Fruit fly (Drosophila melanogaster) whole organism, pupa: ENCODE results near the gene SPE.

ENCODE experiments used
- CG10348 ChIP-seq: fragments of 200-800 bp; sonication (Bioruptor generic); IDR thresholded peaks from 2 replicates; pipeline ENCODE4 v1.3.6; 2022; ENCODE audit warnings: missing biosample characterization, missing genetic modification characterization
- CG12605 ChIP-seq: fragments of 200-800 bp; sonication (Bioruptor generic); IDR thresholded peaks from 2 replicates; pipeline ENCODE4 v1.3.6; 2022; ENCODE audit warnings: missing biosample characterization, missing genetic modification characterization
- CG13204 ChIP-seq: fragments of 200-800 bp; sonication (Bioruptor generic); optimal IDR thresholded peaks from 2 replicates; lab custom pipeline; 2018; ENCODE audit warnings: missing biosample characterization, mild to moderate bottlenecking, missing genetic modification characterization, moderate library complexity
- CG14655 ChIP-seq: fragments of 200-800 bp; sonication (Bioruptor generic); optimal IDR thresholded peaks from 3 replicates; lab custom pipeline; 2017; ENCODE audit warnings: mild to moderate bottlenecking, missing biosample characterization, missing genetic modification reagents, missing genetic modification characterization
- CG15710 ChIP-seq: fragments of 200-800 bp; sonication (Bioruptor generic); optimal IDR thresholded peaks from 2 replicates; lab custom pipeline; 2018; ENCODE audit warnings: missing biosample characterization, mild to moderate bottlenecking, missing genetic modification characterization, moderate library complexity
- CG17806 ChIP-seq: fragments of 200-800 bp; sonication (Bioruptor generic); optimal IDR thresholded peaks from 2 replicates; lab custom pipeline; 2018; ENCODE audit warnings: missing biosample characterization, mild to moderate bottlenecking, missing genetic modification characterization, moderate library complexity
- CG32121 ChIP-seq: fragments of 200-800 bp; sonication (Bioruptor generic); IDR thresholded peaks from 2 replicates; pipeline ENCODE4 v1.3.6; 2022; ENCODE audit warnings: missing biosample characterization, missing genetic modification characterization
- CG34367 ChIP-seq: fragments of 200-800 bp; sonication (Bioruptor generic); optimal IDR thresholded peaks from 2 replicates; lab custom pipeline; 2018; ENCODE audit warnings: missing biosample characterization, mild to moderate bottlenecking, missing genetic modification characterization
- CG4496 ChIP-seq: fragments of 200-800 bp; sonication (Bioruptor generic); IDR thresholded peaks from 3 replicates; pipeline ENCODE4 v1.3.6; 2022; ENCODE audit warnings: missing biosample characterization, missing genetic modification characterization
- CG8159 ChIP-seq: fragments of 200-800 bp; sonication (Bioruptor generic); optimal IDR thresholded peaks from 3 replicates; lab custom pipeline; 2018; ENCODE audit warnings: missing biosample characterization, mild to moderate bottlenecking, missing genetic modification characterization, moderate library complexity
- CG8301 ChIP-seq: fragments of 200-800 bp; sonication (Bioruptor generic); optimal IDR thresholded peaks from 2 replicates; lab custom pipeline; 2018; ENCODE audit warnings: missing biosample characterization, mild to moderate bottlenecking, missing genetic modification characterization
- CG9948 ChIP-seq: fragments of 200-800 bp; sonication (Bioruptor generic); optimal IDR thresholded peaks from 2 replicates; lab custom pipeline; 2018; ENCODE audit warnings: missing biosample characterization, mild to moderate bottlenecking, missing genetic modification characterization, moderate library complexity
- D1 ChIP-seq: fragments of 200-800 bp; sonication (Bioruptor generic); optimal IDR thresholded peaks from 2 replicates; lab custom pipeline; 2018; ENCODE audit warnings: missing biosample characterization, mild to moderate bottlenecking, missing genetic modification characterization, moderate library complexity
- EcR ChIP-seq: fragments of 200-800 bp; sonication (Bioruptor generic); optimal IDR thresholded peaks from 3 replicates; lab custom pipeline; 2019; ENCODE audit warnings: missing biosample characterization, missing genetic modification characterization, mild to moderate bottlenecking, moderate library complexity, missing genetic modification reagents
- Ets98B ChIP-seq: fragments of 200-800 bp; sonication (Bioruptor generic); IDR thresholded peaks from 2 replicates; pipeline ENCODE4 v1.3.6; 2022; ENCODE audit warnings: missing biosample characterization, missing genetic modification characterization
- Pif1A ChIP-seq: fragments of 200-800 bp; sonication (Bioruptor generic); optimal IDR thresholded peaks from 3 replicates; lab custom pipeline; 2016; ENCODE audit warnings: missing biosample characterization, missing genetic modification characterization
- Pif1B ChIP-seq: fragments of 200-800 bp; sonication (Bioruptor generic); optimal IDR thresholded peaks from 3 replicates; lab custom pipeline; 2016; ENCODE audit warnings: missing biosample characterization, missing genetic modification characterization
- Snoo ChIP-seq: fragments of 200-800 bp; sonication (Bioruptor generic); optimal IDR thresholded peaks from 3 replicates; lab custom pipeline; 2017; ENCODE audit warnings: missing biosample characterization, mild to moderate bottlenecking, missing genetic modification characterization, inconsistent platforms
- fd96Ca ChIP-seq: fragments of 200-800 bp; sonication (Bioruptor generic); IDR thresholded peaks from 3 replicates; pipeline ENCODE4 v1.3.6; 2022; ENCODE audit warnings: missing biosample characterization, missing genetic modification characterization
- gl ChIP-seq: fragments of 200-800 bp; sonication (Bioruptor generic); optimal IDR thresholded peaks from 2 replicates; lab custom pipeline; 2018; ENCODE audit warnings: missing biosample characterization, mild to moderate bottlenecking, missing genetic modification characterization
- rn ChIP-seq: fragments of 200-800 bp; sonication (Bioruptor generic); IDR thresholded peaks from 2 replicates; pipeline ENCODE4 v1.3.6; 2022; ENCODE audit warnings: missing biosample characterization, missing genetic modification characterization

Gene SPE

DNA sequence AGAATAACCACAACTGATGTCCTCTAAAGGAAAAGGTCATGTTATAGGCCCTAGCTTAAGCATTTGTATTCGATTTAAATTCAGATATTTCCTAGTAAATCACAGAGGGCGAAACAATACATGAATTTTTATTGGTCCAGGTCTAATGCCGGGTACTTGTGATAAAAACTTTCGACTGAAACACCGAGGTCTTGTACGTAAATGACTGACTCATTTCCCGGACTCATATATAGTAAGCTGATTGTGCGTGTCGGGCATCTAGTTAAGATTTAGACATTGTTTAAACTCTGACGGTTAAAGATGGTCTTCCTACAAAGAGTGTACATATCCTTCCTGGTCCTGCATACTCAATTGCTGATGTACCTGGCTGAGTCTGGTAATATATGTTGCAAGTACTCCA lies 3.9 kb upstream of the SPE start, which contains the start of gene CG16710:
TSS of gene CG16710 (plus strand) at position 301 of the 400 bp plus-strand sequence.
- TF ChIP-seq CG9948 (tag; lab: Kevin White, UChicago) (no peak), CG8159 (tag; lab: Kevin White, UChicago) (no peak), fd96Ca (GFP tag; lab: Robert Waterston, UW) (no peak), CG32121 (GFP tag; lab: Robert Waterston, UW) (no peak)

DNA sequence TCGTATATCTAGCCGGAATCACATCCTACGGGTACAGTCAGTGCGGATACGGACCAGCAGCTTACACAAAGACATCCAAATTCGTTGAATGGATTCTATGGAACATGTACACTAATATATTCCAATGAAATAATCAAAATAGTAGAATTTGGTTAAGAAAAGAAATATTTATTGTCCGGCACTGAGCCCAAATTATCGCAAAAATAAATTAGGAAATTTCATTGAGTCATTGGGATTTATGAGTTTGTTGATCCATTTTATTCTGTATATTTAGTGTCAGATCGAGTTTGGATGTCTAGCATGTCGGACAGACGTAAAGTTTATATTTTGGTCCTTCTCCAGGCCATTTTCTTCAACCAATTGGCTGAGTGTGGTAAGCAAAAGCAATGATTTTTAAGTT lies 2.3 kb upstream of the SPE start, which contains the start of gene CG18754:
TSS of gene CG18754 (plus strand) at position 301 of the 400 bp plus-strand sequence.
- TF ChIP-seq Ets98B (GFP tag; lab: Robert Waterston, UW) (no peak), fd96Ca (GFP tag; lab: Robert Waterston, UW) (no peak), CG17806 (tag; lab: Kevin White, UChicago) (no peak), CG12605 (no peak), CG14655 (GFP tag; lab: Kevin White, UChicago) (no peak), CG15710 (tag; lab: Kevin White, UChicago) (no peak), CG9948 (tag; lab: Kevin White, UChicago) (no peak), EcR (no peak), CG10348 (GFP tag; lab: Robert Waterston, UW) (no peak), D1 (tag; lab: Kevin White, UChicago) (no peak), Pif1A (no peak), rn (GFP tag; lab: Robert Waterston, UW) (no peak), CG34367 (tag; lab: Kevin White, UChicago) (no peak), Snoo (tag; lab: Kevin White, UChicago) (no peak)
- TF ChIP-seq, all 21 proteins: peak for 0

- TF ChIP-seq Ets98B (GFP tag; lab: Robert Waterston, UW) (no peak), CG12605 (no peak), rn (GFP tag; lab: Robert Waterston, UW) (no peak), Pif1A (no peak), fd96Ca (GFP tag; lab: Robert Waterston, UW) (no peak), EcR (no peak), gl (tag; lab: Kevin White, UChicago) (no peak), CG10348 (GFP tag; lab: Robert Waterston, UW) (no peak), CG17806 (tag; lab: Kevin White, UChicago) (no peak), Snoo (tag; lab: Kevin White, UChicago) (no peak)
Measured at dm6 chr3R:23686924-23687323, 869 bp downstream of the SPE start.

DNA sequence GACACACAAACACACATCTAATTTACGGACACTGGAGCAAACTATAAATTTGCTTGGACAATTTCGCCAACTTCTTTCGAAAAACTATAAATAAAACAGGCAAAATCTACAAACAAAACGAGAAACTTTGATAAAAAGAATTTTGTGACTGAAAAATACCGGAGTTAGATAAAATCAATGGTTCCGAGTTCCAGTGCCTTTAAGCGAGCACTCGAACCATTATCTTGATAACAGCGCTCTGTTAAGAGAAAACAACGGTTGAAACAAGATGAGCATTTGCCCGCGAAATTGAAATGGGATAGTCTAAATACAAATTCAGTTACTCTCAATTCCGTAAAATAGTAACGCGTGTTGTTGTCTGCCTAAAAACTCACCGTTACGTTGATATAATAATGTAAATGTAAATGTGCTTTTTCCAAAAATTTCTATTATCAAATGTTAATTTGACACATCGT lies 8.6 kb downstream of the SPE start, which contains the start of gene CG10254:
TSS of gene CG10254 (minus strand) at position 405 of the 455 bp plus-strand sequence.
- TF ChIP-seq CG34367 (tag; lab: Kevin White, UChicago) (no peak), fd96Ca (GFP tag; lab: Robert Waterston, UW) (no peak), CG13204 (GFP tag; lab: Kevin White, UChicago) (no peak), CG15710 (tag; lab: Kevin White, UChicago) (no peak), CG32121 (GFP tag; lab: Robert Waterston, UW) (no peak), Pif1A (no peak), gl (tag; lab: Kevin White, UChicago) (no peak), rn (GFP tag; lab: Robert Waterston, UW) (no peak), Snoo (tag; lab: Kevin White, UChicago) (no peak), CG9948 (tag; lab: Kevin White, UChicago) (no peak), Ets98B (GFP tag; lab: Robert Waterston, UW) (no peak), CG8301 (tag; lab: Kevin White, UChicago) (no peak)

DNA sequence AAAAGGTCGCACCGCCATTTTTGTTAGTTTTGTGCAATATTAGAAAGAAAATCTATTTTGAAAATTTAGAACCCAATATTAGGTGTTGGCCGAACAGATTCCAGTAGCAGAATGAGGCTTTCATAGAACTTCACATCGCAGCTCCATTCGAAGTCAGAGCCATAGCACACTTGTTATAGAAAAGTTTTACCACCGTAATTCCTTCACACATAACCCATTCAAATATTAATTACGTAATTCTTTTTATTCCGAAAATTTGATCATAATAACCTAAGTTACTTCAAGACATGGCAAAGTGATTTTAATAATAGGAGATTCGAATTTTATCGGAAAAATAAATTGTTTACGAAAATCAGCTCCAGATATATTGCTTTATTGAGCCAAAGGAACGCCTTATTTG lies 10.1 kb downstream of the SPE start, which contains the start of gene CG10252:
TSS of gene CG10252 (minus strand) at position 101 of the 400 bp plus-strand sequence.
- no peak for TF ChIP-seq Pif1B
- TF ChIP-seq gl (tag; lab: Kevin White, UChicago), result no peak
- TF ChIP-seq CG8301 (tag; lab: Kevin White, UChicago), result no peak
- TF ChIP-seq Snoo (tag; lab: Kevin White, UChicago), result no peak

dm6 chr3R:23698835-23699234 lies 12.8 kb downstream of the SPE start, which contains the start of gene prt:
prt (minus strand) TSS chr3R:23699027.
- TF ChIP-seq CG34367 (tag; lab: Kevin White, UChicago) (no peak), CG8301 (tag; lab: Kevin White, UChicago) (no peak), CG15710 (tag; lab: Kevin White, UChicago) (no peak), EcR (no peak), CG14655 (GFP tag; lab: Kevin White, UChicago) (no peak), CG12605 (peak; percentile 70)

DNA sequence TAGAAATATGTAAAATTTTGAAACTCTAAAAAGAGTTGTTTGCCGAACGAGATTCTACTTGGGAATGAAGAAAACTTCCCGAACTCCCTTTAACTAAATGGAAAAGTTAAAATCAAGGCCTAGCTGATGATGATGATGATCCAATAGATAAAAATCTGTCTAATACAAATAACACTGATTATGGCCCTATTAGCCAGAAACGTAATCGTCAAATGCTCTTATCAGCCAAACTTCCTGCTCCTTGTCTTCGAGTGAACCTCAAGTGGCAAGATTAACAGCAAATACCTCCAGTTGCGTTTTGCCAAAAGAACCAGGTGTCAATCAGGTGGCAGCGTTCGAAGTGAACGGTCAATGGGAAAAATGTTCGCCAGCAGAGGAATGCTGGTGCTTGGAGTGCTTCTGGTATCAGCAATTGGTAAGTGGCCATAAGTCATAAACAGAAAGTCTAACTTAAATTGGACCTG lies 14.3 kb downstream of the SPE start, which contains the start of the genes CG31468 and Gba1a:
TSS of gene CG31468 (minus strand) at position 51 of the 464 bp plus-strand sequence.
TSS of gene Gba1a (plus strand) at position 318 of the 464 bp plus-strand sequence.
- TF ChIP-seq gl (tag; lab: Kevin White, UChicago) (no peak), CG17806 (tag; lab: Kevin White, UChicago) (no peak), CG32121 (GFP tag; lab: Robert Waterston, UW) (no peak), Pif1A (no peak), rn (GFP tag; lab: Robert Waterston, UW) (no peak), CG4496 (GFP tag; lab: Robert Waterston, UW) (no peak)
